Fruit fly (Drosophila melanogaster): ENCODE data around the gene mgl.

The mgl gene

dm6 chrX:9344482-9345106, 155.3 kb downstream of the mgl start (continued):
- peak; percentile 79 for TF ChIP-seq lab (GFP tag; optimal IDR thresholded peaks at IDR 0.05)
- TF ChIP-seq onecut (GFP tag; IDR thresholded peaks at IDR 0.05) = 0 out of 2 replicates have a peak, but pooled peaks have one; percentile 21
- peak; percentile 56 for TF ChIP-seq CG12071 (GFP tag; optimal IDR thresholded peaks at IDR 0.05)
- peak; percentile 23 for TF ChIP-seq CG17568 (GFP tag; optimal IDR thresholded peaks at IDR 0.05)
- peak; percentile 69 for TF ChIP-seq NfI (GFP tag; optimal IDR thresholded peaks at IDR 0.05)
- peak; percentile 57 for TF ChIP-seq PHDP (tag; optimal IDR thresholded peaks at IDR 0.05)
- peak; percentile 18 for TF ChIP-seq CG18476 (GFP tag; optimal IDR thresholded peaks at IDR 0.05)
- TF ChIP-seq CG2120 (GFP tag; optimal IDR thresholded peaks at IDR 0.05) = peak; percentile 75
- peak; percentile 51 for TF ChIP-seq CG9215 (GFP tag; IDR thresholded peaks at IDR 0.05)
- peak; percentile 33 for TF ChIP-seq eyg (GFP tag; optimal IDR thresholded peaks at IDR 0.05)
- TF ChIP-seq CG9727 (GFP tag; optimal IDR thresholded peaks at IDR 0.05) = peak; percentile 61
- no peak for TF ChIP-seq cas (GFP tag; IDR thresholded peaks at IDR 0.05)
- TF ChIP-seq fu2 (GFP tag; optimal IDR thresholded peaks at IDR 0.05) = peak; percentile 52
- TF ChIP-seq wor (GFP tag; IDR thresholded peaks at IDR 0.05) = 0 out of 2 replicates have a peak, but pooled peaks have one; percentile 24
- no peak for TF ChIP-seq Ets97D (GFP tag; optimal IDR thresholded peaks at IDR 0.05)
- TF ChIP-seq CG13296 (GFP tag; optimal IDR thresholded peaks at IDR 0.05) = peak; percentile 59
- no peak for TF ChIP-seq stc (GFP tag; IDR thresholded peaks at IDR 0.05)
- peak; percentile 50 for TF ChIP-seq vvl (GFP tag; IDR thresholded peaks at IDR 0.05)
- no peak for TF ChIP-seq her (GFP tag; optimal IDR thresholded peaks at IDR 0.05)
- peak; percentile 12 for TF ChIP-seq Ssrp (tag; optimal IDR thresholded peaks at IDR 0.05)
- peak; percentile 67 for TF ChIP-seq sug (tag; optimal IDR thresholded peaks at IDR 0.05)
- peak; percentile 25 for TF ChIP-seq exex (tag; optimal IDR thresholded peaks at IDR 0.05)
- peak; percentile 0 for TF ChIP-seq CG8359 (GFP tag; optimal IDR thresholded peaks at IDR 0.05; ENCODE audit: borderline replicate concordance)
- peak; percentile 46 for TF ChIP-seq Xbp1 (GFP tag; optimal IDR thresholded peaks at IDR 0.05)
- TF ChIP-seq Atf-2 (GFP tag; optimal IDR thresholded peaks at IDR 0.05) = no peak
- TF ChIP-seq CG18764 (GFP tag; optimal IDR thresholded peaks at IDR 0.05) = peak; percentile 14
- TF ChIP-seq prd (optimal IDR thresholded peaks at IDR 0.05) = no peak
- TF ChIP-seq prd (GFP tag; IDR thresholded peaks at IDR 0.05) = peak; percentile 30; the same call in 2 of the 3 replicates
- peak; percentile 42 for TF ChIP-seq tx (GFP tag; optimal IDR thresholded peaks at IDR 0.05)
- TF ChIP-seq Max (GFP tag; optimal IDR thresholded peaks at IDR 0.05) = no peak
- peak; percentile 32 for TF ChIP-seq Abd-B (GFP tag; optimal IDR thresholded peaks at IDR 0.05)
- peak; percentile 44 for TF ChIP-seq Hsf (GFP tag; optimal IDR thresholded peaks at IDR 0.05)
- no peak for TF ChIP-seq z (GFP tag; IDR thresholded peaks at IDR 0.05)
- peak; percentile 52 for TF ChIP-seq CG4328 (GFP tag; optimal IDR thresholded peaks at IDR 0.05)
- TF ChIP-seq ttk (GFP tag; IDR thresholded peaks at IDR 0.05) = no peak
- TF ChIP-seq Pdp1 (GFP tag; optimal IDR thresholded peaks at IDR 0.05) = peak; percentile 8 to 37
- peak; percentile 32 for TF ChIP-seq CG4424 (GFP tag; optimal IDR thresholded peaks at IDR 0.05)
- peak in 1 of 2 experiments; percentile 18 for TF ChIP-seq chif (GFP tag; optimal IDR thresholded peaks at IDR 0.05)
- TF ChIP-seq pho (GFP tag; optimal IDR thresholded peaks at IDR 0.05) = peak; percentile 44
- peak; percentile 12 for TF ChIP-seq nerfin-1 (tag; optimal IDR thresholded peaks at IDR 0.05)
- TF ChIP-seq CG9609 (GFP tag; optimal IDR thresholded peaks at IDR 0.05) = peak; percentile 29
- peak; percentile 19 for TF ChIP-seq CG13624 (GFP tag; optimal IDR thresholded peaks at IDR 0.05)
- TF ChIP-seq Antp (GFP tag; optimal IDR thresholded peaks at IDR 0.05) = peak; percentile 35
- peak; percentile 59 for TF ChIP-seq lilli (GFP tag; optimal IDR thresholded peaks at IDR 0.05)
- TF ChIP-seq gro (GFP tag; optimal IDR thresholded peaks at IDR 0.05) = peak; percentile 44
- peak; percentile 74 for TF ChIP-seq cwo (GFP tag; optimal IDR thresholded peaks at IDR 0.05)
- TF ChIP-seq CG12155 (GFP tag; optimal IDR thresholded peaks at IDR 0.05) = peak; percentile 43
- TF ChIP-seq CG2678 (tag; optimal IDR thresholded peaks at IDR 0.05) = peak; percentile 83
- TF ChIP-seq CG15514 (GFP tag; optimal IDR thresholded peaks at IDR 0.05) = peak; percentile 53
- peak; percentile 60 for TF ChIP-seq CG9817 (tag; optimal IDR thresholded peaks at IDR 0.05)

Measured in whole organism, embryonic.